Fruit fly (Drosophila melanogaster): ENCODE data around the gene Marcal1.
A peak's percentile ranks its signal among the peaks of the same experiment; 100 is the strongest.

Gene Marcal1

dm6 chr2L:4953086-4953570, 2.2 kb upstream of the Marcal1 start, which contains the start of gene Jon25Bii:
TSS of gene Jon25Bii (minus strand) at chr2L:4953136.
- TF ChIP-seq CG17801 (GFP tag; optimal IDR thresholded peaks at IDR 0.05; ENCODE audit: partially characterized antibody) = no peak

- TF ChIP-seq CG17801 (GFP tag; optimal IDR thresholded peaks at IDR 0.05; ENCODE audit: partially characterized antibody) = no peak
Observed at dm6 chr2L:4958111-4958510, 2.8 kb downstream of the Marcal1 start, which contains the start of gene CG34124. TSS of gene CG34124 (plus strand) at chr2L:4958411.

dm6 chr2L:4965420-4965819, 10.1 kb downstream of the Marcal1 start, which contains the start of gene CG34125:
TSS of gene CG34125 (plus strand) at chr2L:4965673.
- peak; percentile 13 for TF ChIP-seq CG17801 (GFP tag; optimal IDR thresholded peaks at IDR 0.05; ENCODE audit: partially characterized antibody)

dm6 chr2L:4965923-4966322, 10.6 kb downstream of the Marcal1 start:
- no peak for TF ChIP-seq CG17801 (GFP tag; optimal IDR thresholded peaks at IDR 0.05; ENCODE audit: partially characterized antibody)

dm6 chr2L:4967511-4967910, 12.2 kb downstream of the Marcal1 start, which contains the start of gene eIF3i:
TSS of gene eIF3i (minus strand) at chr2L:4967775.
- TF ChIP-seq CG17801 (GFP tag; optimal IDR thresholded peaks at IDR 0.05; ENCODE audit: partially characterized antibody) = no peak

dm6 chr2L:4968767-4969166, 13.5 kb downstream of the Marcal1 start, which contains the start of the genes Scox and Polr1C:
TSS of gene Scox (minus strand) at chr2L:4968935.
TSS of gene Polr1C (plus strand) at chr2L:4969004.
- no peak for TF ChIP-seq CG17801 (GFP tag; optimal IDR thresholded peaks at IDR 0.05; ENCODE audit: partially characterized antibody)

dm6 chr2L:4971329-4971798, 16.1 kb downstream of the Marcal1 start, which contains the start of gene CG14043:
TSS of gene CG14043 (plus strand) at chr2L:4971702.
- TF ChIP-seq CG17801 (GFP tag; optimal IDR thresholded peaks at IDR 0.05; ENCODE audit: partially characterized antibody) = peak; percentile 7

dm6 chr2L:4973731-4974415, 18.6 kb downstream of the Marcal1 start, which contains the start of gene mRpL28:
TSS of gene mRpL28 (plus strand) at chr2L:4973976.
- TF ChIP-seq CG17801 (GFP tag; optimal IDR thresholded peaks at IDR 0.05; ENCODE audit: partially characterized antibody) = peak; percentile 10

- peak; percentile 94 for TF ChIP-seq CG17801 (GFP tag; optimal IDR thresholded peaks at IDR 0.05; ENCODE audit: partially characterized antibody)
Observed at dm6 chr2L:4976988-4977551, 21.8 kb downstream of the Marcal1 start, which contains the start of the genes Gmd and CG3792. TSS of gene Gmd (minus strand) at chr2L:4977023. TSS of gene CG3792 (plus strand) at chr2L:4977312.

dm6 chr2L:4979138-4979537, 23.8 kb downstream of the Marcal1 start, which contains the start of gene CG8891:
TSS of gene CG8891 (minus strand) at chr2L:4979379.
- TF ChIP-seq CG17801 (GFP tag; optimal IDR thresholded peaks at IDR 0.05; ENCODE audit: partially characterized antibody) = no peak

- TF ChIP-seq CG17801 (GFP tag; optimal IDR thresholded peaks at IDR 0.05; ENCODE audit: partially characterized antibody) = peak; percentile 96
Observed at dm6 chr2L:4981278-4981966, 26.1 kb downstream of the Marcal1 start, which contains the start of the genes CG8892 and CG34126. TSS of gene CG8892 (minus strand) at chr2L:4981592. TSS of gene CG34126 (plus strand) at chr2L:4981614.

- TF ChIP-seq CG17801 (GFP tag; optimal IDR thresholded peaks at IDR 0.05; ENCODE audit: partially characterized antibody) = no peak
Observed at dm6 chr2L:4982098-4982646, 26.9 kb downstream of the Marcal1 start.

- TF ChIP-seq CG17801 (GFP tag; optimal IDR thresholded peaks at IDR 0.05; ENCODE audit: partially characterized antibody) = no peak
Observed at dm6 chr2L:4995010-4995836, 39.9 kb downstream of the Marcal1 start.

dm6 chr2L:4995837-4996136, 40.5 kb downstream of the Marcal1 start:
- TF ChIP-seq CG17801 (GFP tag; optimal IDR thresholded peaks at IDR 0.05; ENCODE audit: partially characterized antibody) = no peak

Measured in ovary, adult (tissue).